Worm (Caenorhabditis elegans): Measurements from ENCODE around the gene B0285.3.
A peak's percentile ranks its signal among the peaks of the same experiment; 100 is the strongest.
"Not testable (repeated sequence)": the region's sequence is repeated elsewhere in the genome, so short reads cannot be mapped to it uniquely, and the experiment has no call there.

ce11 chrIII:4369381-4369809 lies 26.3 kb upstream of the B0285.3 start:
- TF ChIP-seq C38D4.7 (GFP tag; optimal IDR thresholded peaks at IDR 0.05): peak; percentile 49
- peak; percentile 33 for TF ChIP-seq dmd-4 (tag; optimal IDR thresholded peaks at IDR 0.05; ENCODE audit: borderline replicate concordance)
- peak; percentile 29 for TF ChIP-seq ceh-2 (tag; optimal IDR thresholded peaks at IDR 0.05)
- TF ChIP-seq pha-4 (tag; optimal IDR thresholded peaks at IDR 0.05); hlh-30 (tag; optimal IDR thresholded peaks at IDR 0.05; ENCODE audit: insufficient read depth): not testable (repeated sequence)
